Worm (Caenorhabditis elegans): ENCODE results near the gene C54F6.20.

C54F6.20 gene

DNA sequence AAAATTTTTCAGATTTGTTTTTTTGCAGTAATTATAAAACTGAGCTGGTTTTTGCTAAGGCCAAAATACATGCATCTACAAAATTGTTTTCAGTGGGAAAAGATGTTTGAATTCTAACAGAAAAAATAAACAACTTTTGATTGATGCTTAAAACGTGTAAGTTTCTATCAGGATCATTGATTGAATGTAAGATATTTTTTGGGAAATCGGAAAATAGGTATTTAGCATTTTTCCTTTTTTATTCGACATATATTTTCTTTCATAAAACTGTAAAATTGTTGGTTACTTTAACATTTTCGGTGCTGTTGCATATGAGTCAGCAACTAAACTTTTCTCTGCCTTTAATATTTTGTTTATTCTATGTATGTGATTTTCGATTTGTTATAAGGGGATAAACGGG is at the start of gene C54F6.20:
C54F6.20 (plus strand) TSS at position 301 of the 400 bp plus-strand sequence.
- TF ChIP-seq ref-1 (GFP tag; conservative IDR thresholded peaks at IDR 0.05) (no peak), T22C8.4 (GFP tag; IDR thresholded peaks at IDR 0.05) (no peak), tab-1 (GFP tag; IDR thresholded peaks at IDR 0.05) (no peak), flt-1 (GFP tag; IDR thresholded peaks at IDR 0.05) (no peak)

DNA sequence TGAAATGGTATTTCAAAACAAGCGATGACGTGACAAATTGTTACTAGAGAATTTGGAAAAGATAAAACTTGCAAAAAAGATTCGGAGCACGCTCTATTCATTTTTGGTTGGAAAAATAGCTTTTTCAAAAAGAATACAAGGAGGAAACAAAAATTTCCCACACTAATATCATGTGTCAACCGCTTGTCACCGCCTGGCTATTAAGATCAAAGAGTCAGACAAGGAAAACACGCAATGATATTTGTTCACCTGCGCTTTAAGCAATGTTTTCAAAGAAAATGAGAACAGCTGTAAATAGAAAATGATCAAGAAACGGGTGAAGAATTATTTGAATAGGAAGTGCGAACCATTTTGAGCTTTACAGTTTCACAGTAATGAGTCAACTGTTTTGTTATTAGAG is 47.8 kb upstream of the C54F6.20 start, which contains the start of gene srh-125:
srh-125 (minus strand) TSS at position 101 of the 400 bp plus-strand sequence.
- no peak for TF ChIP-seq ztf-23 (GFP tag; IDR thresholded peaks at IDR 0.05)
- no peak for TF ChIP-seq tab-1 (GFP tag; IDR thresholded peaks at IDR 0.05)
- no peak for TF ChIP-seq T22C8.4 (GFP tag; IDR thresholded peaks at IDR 0.05)
- no peak for TF ChIP-seq ztf-29 (GFP tag; IDR thresholded peaks at IDR 0.05)
- TF ChIP-seq cog-1 (tag; optimal IDR thresholded peaks at IDR 0.05) = no peak
- no peak for TF ChIP-seq klf-2 (GFP tag; conservative IDR thresholded peaks at IDR 0.05)
- no peak for TF ChIP-seq med-1 (GFP tag; optimal IDR thresholded peaks at IDR 0.05; ENCODE audit: insufficient read depth)
- no peak for TF ChIP-seq ref-1 (GFP tag; conservative IDR thresholded peaks at IDR 0.05)
- TF ChIP-seq flt-1 (GFP tag; IDR thresholded peaks at IDR 0.05) = no peak

DNA sequence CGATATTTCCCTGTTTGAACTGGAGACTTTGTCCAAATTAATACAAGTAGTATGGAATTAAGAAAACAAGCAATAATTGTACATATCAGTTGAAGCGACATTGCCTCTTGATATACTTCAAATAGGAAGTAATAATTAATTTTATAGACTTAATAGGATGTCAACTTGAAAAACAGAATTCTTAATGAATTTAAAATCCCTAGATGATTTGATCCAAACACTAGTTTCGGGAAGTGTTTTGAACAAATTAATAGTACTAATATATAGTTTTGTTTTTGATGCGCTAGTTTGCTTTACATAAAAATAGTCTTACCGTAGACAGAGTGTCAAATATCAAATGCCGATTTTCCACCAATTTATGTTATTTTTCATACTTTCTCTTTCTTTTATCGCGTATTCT is 46.1 kb upstream of the C54F6.20 start, which contains the start of gene str-190:
str-190 (minus strand) TSS at position 101 of the 400 bp plus-strand sequence.
- TF ChIP-seq ref-1 (GFP tag; conservative IDR thresholded peaks at IDR 0.05) (no peak), klf-2 (GFP tag; conservative IDR thresholded peaks at IDR 0.05) (no peak), med-1 (GFP tag; optimal IDR thresholded peaks at IDR 0.05; ENCODE audit: insufficient read depth) (no peak), tab-1 (GFP tag; IDR thresholded peaks at IDR 0.05) (no peak), T22C8.4 (GFP tag; IDR thresholded peaks at IDR 0.05) (no peak), ztf-23 (GFP tag; IDR thresholded peaks at IDR 0.05) (no peak), flt-1 (GFP tag; IDR thresholded peaks at IDR 0.05) (no peak), ztf-29 (GFP tag; IDR thresholded peaks at IDR 0.05) (no peak), cog-1 (tag; optimal IDR thresholded peaks at IDR 0.05) (no peak)

- TF ChIP-seq tab-1 (GFP tag; IDR thresholded peaks at IDR 0.05) (no peak), T22C8.4 (GFP tag; IDR thresholded peaks at IDR 0.05) (no peak), ref-1 (GFP tag; conservative IDR thresholded peaks at IDR 0.05) (no peak), ztf-23 (GFP tag; IDR thresholded peaks at IDR 0.05) (no peak), med-1 (GFP tag; optimal IDR thresholded peaks at IDR 0.05; ENCODE audit: insufficient read depth) (no peak), ztf-29 (GFP tag; IDR thresholded peaks at IDR 0.05) (no peak), cog-1 (tag; optimal IDR thresholded peaks at IDR 0.05) (no peak)
These were observed 43.6 kb upstream of the C54F6.20 start, which contains the start of gene C18B10.6 for ce11 chrV:7480949-7481348. TSS of gene C18B10.6 (minus strand) at chrV:7481049.

DNA sequence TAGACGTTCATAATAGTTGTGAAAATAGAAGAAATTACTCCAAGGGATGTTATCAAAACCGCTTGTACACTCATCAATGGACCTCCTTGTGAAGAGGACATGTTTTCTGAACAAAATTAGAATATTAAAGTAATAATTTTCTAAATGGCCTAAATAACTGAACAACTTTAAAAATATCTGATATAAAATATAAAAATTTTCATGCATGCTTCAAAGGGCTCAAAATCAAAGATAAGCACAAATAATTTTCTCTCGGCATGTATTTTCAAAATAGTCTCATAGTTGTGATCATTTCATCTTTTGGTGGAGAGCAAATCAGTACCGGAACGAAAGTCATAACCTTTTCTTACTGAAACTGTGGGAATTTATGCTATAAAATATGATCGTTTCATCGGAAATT is 39.5 kb upstream of the C54F6.20 start, which contains the start of gene srbc-8:
srbc-8 (minus strand) TSS at position 101 of the 400 bp plus-strand sequence.
- TF ChIP-seq ref-1 (GFP tag; conservative IDR thresholded peaks at IDR 0.05) (no peak), klf-2 (GFP tag; conservative IDR thresholded peaks at IDR 0.05) (no peak), cog-1 (tag; optimal IDR thresholded peaks at IDR 0.05) (no peak), ztf-23 (GFP tag; IDR thresholded peaks at IDR 0.05) (no peak), tab-1 (GFP tag; IDR thresholded peaks at IDR 0.05) (no peak), med-1 (GFP tag; optimal IDR thresholded peaks at IDR 0.05; ENCODE audit: insufficient read depth) (no peak), T22C8.4 (GFP tag; IDR thresholded peaks at IDR 0.05) (no peak), ztf-29 (GFP tag; IDR thresholded peaks at IDR 0.05) (no peak), flt-1 (GFP tag; IDR thresholded peaks at IDR 0.05) (no peak)

- TF ChIP-seq flt-1 (GFP tag; IDR thresholded peaks at IDR 0.05) (no peak), T22C8.4 (GFP tag; IDR thresholded peaks at IDR 0.05) (no peak), klf-2 (GFP tag; conservative IDR thresholded peaks at IDR 0.05) (no peak), ztf-29 (GFP tag; IDR thresholded peaks at IDR 0.05) (no peak), tab-1 (GFP tag; IDR thresholded peaks at IDR 0.05) (no peak), ztf-23 (GFP tag; IDR thresholded peaks at IDR 0.05) (no peak), med-1 (GFP tag; optimal IDR thresholded peaks at IDR 0.05; ENCODE audit: insufficient read depth) (no peak), cog-1 (tag; optimal IDR thresholded peaks at IDR 0.05) (no peak), ref-1 (GFP tag; conservative IDR thresholded peaks at IDR 0.05) (no peak)
These were observed 37.0 kb upstream of the C54F6.20 start, which contains the start of gene srbc-7 for ce11 chrV:7487518-7487917. TSS of gene srbc-7 (minus strand) at chrV:7487618.

- no peak for TF ChIP-seq ztf-23 (GFP tag; IDR thresholded peaks at IDR 0.05)
- TF ChIP-seq ref-1 (GFP tag; conservative IDR thresholded peaks at IDR 0.05) = no peak
- TF ChIP-seq flt-1 (GFP tag; IDR thresholded peaks at IDR 0.05) = no peak
- no peak for TF ChIP-seq ztf-29 (GFP tag; IDR thresholded peaks at IDR 0.05)
- TF ChIP-seq klf-2 (GFP tag; conservative IDR thresholded peaks at IDR 0.05) = no peak
- no peak for TF ChIP-seq cog-1 (tag; optimal IDR thresholded peaks at IDR 0.05)
- no peak for TF ChIP-seq T22C8.4 (GFP tag; IDR thresholded peaks at IDR 0.05)
- TF ChIP-seq med-1 (GFP tag; optimal IDR thresholded peaks at IDR 0.05; ENCODE audit: insufficient read depth) = no peak
- no peak for TF ChIP-seq tab-1 (GFP tag; IDR thresholded peaks at IDR 0.05)
These were observed 34.2 kb upstream of the C54F6.20 start, which contains the start of gene srbc-9 for ce11 chrV:7490340-7490739. TSS of gene srbc-9 (minus strand) at chrV:7490440.

ce11 chrV:7492924-7493323 is 31.6 kb upstream of the C54F6.20 start, which contains the start of gene srbc-10:
TSS of gene srbc-10 (minus strand) at chrV:7493024.
- TF ChIP-seq ztf-23 (GFP tag; IDR thresholded peaks at IDR 0.05) (no peak), klf-2 (GFP tag; conservative IDR thresholded peaks at IDR 0.05) (no peak), ztf-29 (GFP tag; IDR thresholded peaks at IDR 0.05) (no peak), med-1 (GFP tag; optimal IDR thresholded peaks at IDR 0.05; ENCODE audit: insufficient read depth) (no peak), T22C8.4 (GFP tag; IDR thresholded peaks at IDR 0.05) (no peak), tab-1 (GFP tag; IDR thresholded peaks at IDR 0.05) (no peak), ref-1 (GFP tag; conservative IDR thresholded peaks at IDR 0.05) (no peak), flt-1 (GFP tag; IDR thresholded peaks at IDR 0.05) (no peak), cog-1 (tag; optimal IDR thresholded peaks at IDR 0.05) (no peak)

- TF ChIP-seq flt-1 (GFP tag; IDR thresholded peaks at IDR 0.05) (no peak), T22C8.4 (GFP tag; IDR thresholded peaks at IDR 0.05) (no peak), ztf-29 (GFP tag; IDR thresholded peaks at IDR 0.05) (no peak), cog-1 (tag; optimal IDR thresholded peaks at IDR 0.05) (no peak), klf-2 (GFP tag; conservative IDR thresholded peaks at IDR 0.05) (no peak), ref-1 (GFP tag; conservative IDR thresholded peaks at IDR 0.05) (no peak), med-1 (GFP tag; optimal IDR thresholded peaks at IDR 0.05; ENCODE audit: insufficient read depth) (no peak), ztf-23 (GFP tag; IDR thresholded peaks at IDR 0.05) (no peak), tab-1 (GFP tag; IDR thresholded peaks at IDR 0.05) (no peak)
These were observed 29.4 kb upstream of the C54F6.20 start, which contains the start of gene srbc-11 for ce11 chrV:7495189-7495588. TSS of gene srbc-11 (minus strand) at chrV:7495289.
